Worm (Caenorhabditis elegans) whole organism, L1 larva: Measurements from ENCODE around the gene Y57G7A.2.

Experiments used
- aha-1 ChIP-seq: fragments of 150-350 bp; optimal IDR thresholded peaks from 2 replicates; lab custom pipeline; 2014; ENCODE audit warnings: missing biosample characterization, missing genetic modification characterization
- ama-1 ChIP-seq: fragments of 150-350 bp; optimal IDR thresholded peaks from 2 replicates; lab custom pipeline; 2014
- ceh-90 ChIP-seq: sonication (generic microtip); optimal IDR thresholded peaks from 2 replicates; lab custom pipeline; 2016; ENCODE audit warnings: missing genetic modification characterization, missing compliant biosample characterization
- ces-1 ChIP-seq: fragments of 150-350 bp; optimal IDR thresholded peaks from 2 replicates; lab custom pipeline; 2014; ENCODE audit warnings: missing biosample characterization, missing genetic modification reagents, missing genetic modification characterization
- dsc-1 ChIP-seq: sonication (generic microtip); optimal IDR thresholded peaks from 2 replicates; lab custom pipeline; 2016; ENCODE audit warnings: mild to moderate bottlenecking, missing genetic modification characterization, missing compliant biosample characterization
- efl-1 ChIP-seq, 4 experiments: fragments of 150-350 bp; optimal IDR thresholded peaks in 3 of 4; peaks in 1 of 4; 1 replicate in 1 of 4; 2 replicates in 3 of 4; lab custom pipeline; 2014; ENCODE audit warnings: missing biosample characterization in 2 of 4, missing genetic modification characterization in 2 of 4, missing genetic modification reagents in 2 of 4
- efl-3 ChIP-seq: fragments of 200-800 bp; sonication (Bioruptor generic); optimal IDR thresholded peaks from 2 replicates; lab custom pipeline; 2018; ENCODE audit warnings: mild to moderate bottlenecking, missing genetic modification characterization, missing compliant biosample characterization
- egl-27 ChIP-seq, 2 experiments: fragments of 150-350 bp in 1 of 2; sonication (generic microtip); optimal IDR thresholded peaks; 3 replicates each; lab custom pipeline; 2017 to 2018; ENCODE audit warnings: missing biosample characterization in 2 of 2, missing genetic modification characterization in 2 of 2, missing genetic modification reagents in 2 of 2
- elt-2 ChIP-seq: sonication (generic microtip); optimal IDR thresholded peaks from 2 replicates; lab custom pipeline; 2016; ENCODE audit warnings: missing genetic modification characterization, mild to moderate bottlenecking, inconsistent platforms, missing compliant biosample characterization, missing genetic modification reagents
- grh-1 ChIP-seq: fragments of 200-800 bp; sonication (Bioruptor generic); IDR thresholded peaks from 2 replicates; pipeline ENCODE4 v1.3.6; 2022; ENCODE audit warnings: missing genetic modification reagents, missing genetic modification characterization, missing compliant biosample characterization
- hlh-17 ChIP-seq: fragments of 200-800 bp; sonication (Bioruptor generic); optimal IDR thresholded peaks from 2 replicates; lab custom pipeline; 2018; ENCODE audit warnings: missing genetic modification characterization, mild to moderate bottlenecking, missing compliant biosample characterization, moderate library complexity, borderline replicate concordance
- hlh-4 ChIP-seq: sonication (generic microtip); optimal IDR thresholded peaks from 2 replicates; lab custom pipeline; 2016; ENCODE audit warnings: mild to moderate bottlenecking, missing genetic modification characterization, missing compliant biosample characterization
- hpl-2 ChIP-seq: fragments of 150-350 bp; optimal IDR thresholded peaks from 2 replicates; lab custom pipeline; 2014; ENCODE audit warnings: missing biosample characterization, missing genetic modification reagents, missing genetic modification characterization
- irx-1 ChIP-seq: sonication (generic microtip); optimal IDR thresholded peaks from 2 replicates; lab custom pipeline; 2016; ENCODE audit warnings: missing genetic modification characterization, missing compliant biosample characterization
- isw-1 ChIP-seq: fragments of 200-800 bp; sonication (Bioruptor generic); IDR thresholded peaks from 2 replicates; pipeline ENCODE4 v1.3.6; 2022; ENCODE audit warnings: missing genetic modification characterization, missing compliant biosample characterization
- lin-14 ChIP-seq: fragments of 200-800 bp; sonication (Bioruptor generic); optimal IDR thresholded peaks from 2 replicates; lab custom pipeline; 2018; ENCODE audit warnings: mild to moderate bottlenecking, missing genetic modification characterization, moderate library complexity, missing compliant biosample characterization
- lin-39 ChIP-seq: fragments of 150-350 bp; optimal IDR thresholded peaks from 2 replicates; lab custom pipeline; 2014; ENCODE audit warnings: missing biosample characterization, missing genetic modification reagents, missing genetic modification characterization
- lsy-2 ChIP-seq, 2 experiments: fragments of 150-350 bp; optimal IDR thresholded peaks; 2 replicates each; lab custom pipeline; 2014; ENCODE audit warnings: missing biosample characterization in 2 of 2, missing genetic modification characterization in 2 of 2
- mef-2 ChIP-seq: fragments of 150-350 bp; optimal IDR thresholded peaks from 2 replicates; lab custom pipeline; 2014; ENCODE audit warnings: missing biosample characterization, missing genetic modification characterization
- nhr-12 ChIP-seq: sonication (generic microtip); optimal IDR thresholded peaks from 2 replicates; lab custom pipeline; 2017; ENCODE audit warnings: missing biosample characterization, missing genetic modification characterization
- nhr-20 ChIP-seq: sonication (generic microtip); optimal IDR thresholded peaks from 2 replicates; lab custom pipeline; 2016; ENCODE audit warnings: mild to moderate bottlenecking, missing genetic modification characterization, missing compliant biosample characterization
- nhr-47 ChIP-seq: sonication (generic microtip); optimal IDR thresholded peaks from 2 replicates; lab custom pipeline; 2016; ENCODE audit warnings: mild to moderate bottlenecking, missing genetic modification characterization, moderate library complexity, missing compliant biosample characterization
- nhr-71 ChIP-seq: sonication (generic microtip); optimal IDR thresholded peaks from 2 replicates; lab custom pipeline; 2016; ENCODE audit warnings: mild to moderate bottlenecking, missing genetic modification characterization, moderate library complexity, missing compliant biosample characterization
- nhr-76 ChIP-seq: sonication (generic microtip); optimal IDR thresholded peaks from 2 replicates; lab custom pipeline; 2017; ENCODE audit warnings: missing biosample characterization, missing genetic modification characterization
- nhr-85 ChIP-seq: sonication (generic microtip); peaks from one replicate; lab custom pipeline; 2016; ENCODE audit warnings: missing genetic modification characterization, inconsistent platforms, missing compliant biosample characterization
- pax-3 ChIP-seq: fragments of 200-800 bp; sonication (Bioruptor generic); optimal IDR thresholded peaks from 2 replicates; lab custom pipeline; 2018; ENCODE audit warnings: mild to moderate bottlenecking, missing genetic modification characterization, moderate library complexity, missing compliant biosample characterization
- pqm-1 ChIP-seq: sonication (generic microtip); optimal IDR thresholded peaks from 3 replicates; lab custom pipeline; 2017; ENCODE audit warnings: missing biosample characterization, missing genetic modification characterization
- snu-23 ChIP-seq: sonication (generic microtip); optimal IDR thresholded peaks from 2 replicates; lab custom pipeline; 2016; ENCODE audit warnings: missing genetic modification characterization, missing compliant biosample characterization
- sox-4 ChIP-seq: sonication (generic microtip); optimal IDR thresholded peaks from 2 replicates; lab custom pipeline; 2016; ENCODE audit warnings: missing genetic modification characterization, missing compliant biosample characterization
- sptf-1 ChIP-seq: fragments of 150-350 bp; optimal IDR thresholded peaks from 2 replicates; lab custom pipeline; 2014; ENCODE audit warnings: missing biosample characterization, missing genetic modification characterization
- tlp-1 ChIP-seq: fragments of 150-350 bp; optimal IDR thresholded peaks from 2 replicates; lab custom pipeline; 2014; ENCODE audit warnings: missing biosample characterization, missing genetic modification characterization
- unc-130 ChIP-seq: fragments of 150-350 bp; optimal IDR thresholded peaks from 2 replicates; lab custom pipeline; 2017; ENCODE audit warnings: missing biosample characterization, missing genetic modification characterization, inconsistent platforms
- unc-98 ChIP-seq: fragments of 200-800 bp; sonication (Bioruptor generic); IDR thresholded peaks from 2 replicates; pipeline ENCODE4 v1.3.6; 2022; ENCODE audit warnings: missing genetic modification characterization, missing compliant biosample characterization
- vab-15 ChIP-seq: sonication (generic microtip); optimal IDR thresholded peaks from 2 replicates; lab custom pipeline; 2017; ENCODE audit warnings: missing genotype, mild to moderate bottlenecking, missing genetic modification characterization, missing compliant biosample characterization
- xbp-1 ChIP-seq: sonication (generic microtip); optimal IDR thresholded peaks from 2 replicates; lab custom pipeline; 2016; ENCODE audit warnings: missing genetic modification characterization, missing compliant biosample characterization
- zag-1 ChIP-seq: fragments of 150-350 bp; optimal IDR thresholded peaks from 2 replicates; lab custom pipeline; 2014; ENCODE audit warnings: missing biosample characterization, missing genetic modification characterization
- zip-4 ChIP-seq: fragments of 200-800 bp; sonication (Bioruptor generic); optimal IDR thresholded peaks from 2 replicates; lab custom pipeline; 2018; ENCODE audit warnings: mild to moderate bottlenecking, missing genetic modification characterization, moderate library complexity, missing compliant biosample characterization

Y57G7A.2 gene

ce11 chrII:1297044-1297696 lies 1.3 kb downstream of the Y57G7A.2 start (continued):
- TF ChIP-seq nhr-47 (no peak), mef-2 (tag; lab: Kevin White, UChicago) (no peak), dsc-1 (tag; lab: Kevin White, UChicago) (no peak), sptf-1 (no peak), ces-1 (no peak), vab-15 (tag; lab: Kevin White, UChicago) (no peak), sox-4 (no peak), egl-27 (tag; optimal IDR thresholded peaks at IDR 0.05; lab: Kevin White, UChicago) (no peak), zag-1 (no peak), ama-1 (no peak), pax-3 (tag; lab: Kevin White, UChicago) (no peak), nhr-85 (tag; lab: Kevin White, UChicago) (no peak), hlh-17 (no peak), lsy-2 (tag; optimal IDR thresholded peaks at IDR 0.05; lab: Kevin White, UChicago) (peak in 1 of 2 experiments; percentile 15), ceh-90 (no peak)

ce11 chrII:1297697-1298093 lies 1.8 kb downstream of the Y57G7A.2 start:
- TF ChIP-seq hlh-4 (tag; lab: Kevin White, UChicago), result no peak
- no peak for TF ChIP-seq lin-39 (tag; lab: Kevin White, UChicago)
- TF ChIP-seq efl-3 (GFP tag; lab: Kevin White, UChicago), result no peak
- peak; percentile 46 for TF ChIP-seq elt-2 (tag; lab: Kevin White, UChicago)
- TF ChIP-seq lin-14, result no peak
- peak; percentile 5 for TF ChIP-seq nhr-85 (tag; lab: Kevin White, UChicago)

ce11 chrII:1298169-1298568 lies 2.3 kb downstream of the Y57G7A.2 start, which contains the start of gene Y57G7A.1:
Gene Y57G7A.1, plus strand, starts transcription at chrII:1298469.
- no peak for TF ChIP-seq lin-39 (tag; lab: Kevin White, UChicago)
- no peak for TF ChIP-seq nhr-76 (tag; lab: Kevin White, UChicago)
- no peak for TF ChIP-seq unc-130 (tag; lab: Kevin White, UChicago)
- TF ChIP-seq grh-1, result no peak
- TF ChIP-seq ama-1, result no peak
- no peak for TF ChIP-seq aha-1 (tag; lab: Kevin White, UChicago)
- TF ChIP-seq sptf-1, result no peak
- TF ChIP-seq zip-4, result no peak
- TF ChIP-seq tlp-1, result no peak
- no peak for TF ChIP-seq pqm-1
- TF ChIP-seq nhr-12 (tag; lab: Kevin White, UChicago), result no peak
- no peak for TF ChIP-seq unc-98 (GFP tag; lab: Robert Waterston, UW)
- TF ChIP-seq snu-23 (GFP tag; lab: Kevin White, UChicago), result no peak
- no peak for TF ChIP-seq hpl-2
- TF ChIP-seq, all 84 proteins: peak for 0

- no peak for TF ChIP-seq ceh-90
- TF ChIP-seq irx-1 (tag; lab: Kevin White, UChicago), result no peak
- no peak for TF ChIP-seq isw-1
- TF ChIP-seq efl-3 (GFP tag; lab: Kevin White, UChicago), result no peak
- TF ChIP-seq xbp-1 (tag; lab: Kevin White, UChicago), result no peak
- no peak for TF ChIP-seq nhr-20
Observed at ce11 chrII:1301554-1301953, 5.7 kb downstream of the Y57G7A.2 start, which contains the start of gene glb-31. Gene glb-31, minus strand, starts transcription at chrII:1301654.

ce11 chrII:1306036-1306435 lies 10.2 kb downstream of the Y57G7A.2 start, which contains the start of gene emc-2:
Gene emc-2, minus strand, starts transcription at chrII:1306136.
- TF ChIP-seq nhr-71 (tag; lab: Kevin White, UChicago), result no peak
- no peak for TF ChIP-seq efl-1 (optimal IDR thresholded peaks at IDR 0.05; lab: Kevin White, UChicago)
- TF ChIP-seq efl-1 (GFP tag; optimal IDR thresholded peaks at IDR 0.05 in 1 of 2; lab: Kevin White, UChicago), result peak in 1 of 2 experiments; percentile 57
